Fruit fly (Drosophila melanogaster) whole organism, embryonic: ENCODE results near the gene CG1607.

Experiments
- B-H2 ChIP-seq: fragments of 200-800 bp; sonication (Bioruptor generic); optimal IDR thresholded peaks from 2 replicates; lab custom pipeline; 2018; ENCODE audit warnings: missing biosample characterization, mild to moderate bottlenecking, missing genetic modification characterization
- CG10274 ChIP-seq: fragments of 200-800 bp; sonication (Bioruptor generic); optimal IDR thresholded peaks from 3 replicates; lab custom pipeline; 2017; ENCODE audit warnings: missing biosample characterization, mild to moderate bottlenecking, missing genetic modification characterization
- CG11093 ChIP-seq: fragments of 200-800 bp; sonication (Bioruptor generic); IDR thresholded peaks from 3 replicates; pipeline ENCODE4 v1.3.6; 2022; ENCODE audit warnings: missing biosample characterization, missing genetic modification characterization
- CG12071 ChIP-seq: fragments of 200-800 bp; sonication (Bioruptor generic); optimal IDR thresholded peaks from 3 replicates; lab custom pipeline; 2018; ENCODE audit warnings: missing biosample characterization, mild to moderate bottlenecking, missing genetic modification characterization
- CG13775 ChIP-seq: fragments of 200-800 bp; sonication (Bioruptor generic); optimal IDR thresholded peaks from 3 replicates; lab custom pipeline; 2017; ENCODE audit warnings: missing biosample characterization, mild to moderate bottlenecking, missing genetic modification characterization
- CG17612 ChIP-seq: fragments of 200-800 bp; sonication (Bioruptor generic); IDR thresholded peaks from 2 replicates; pipeline ENCODE4 v1.3.6; 2022; ENCODE audit warnings: missing biosample characterization, missing genetic modification characterization
- CG18476 ChIP-seq: fragments of 200-800 bp; sonication (Bioruptor generic); optimal IDR thresholded peaks from 2 replicates; lab custom pipeline; 2016; ENCODE audit warnings: missing biosample characterization, mild to moderate bottlenecking, missing genetic modification characterization
- CG2875 ChIP-seq: fragments of 200-800 bp; sonication (Bioruptor generic); optimal IDR thresholded peaks from 2 replicates; lab custom pipeline; 2017; ENCODE audit warnings: missing biosample characterization, mild to moderate bottlenecking, missing genetic modification characterization, missing genetic modification reagents
- CG30020 ChIP-seq: fragments of 200-800 bp; optimal IDR thresholded peaks from 2 replicates; lab custom pipeline; 2019; ENCODE audit warnings: missing biosample characterization, mild to moderate bottlenecking, missing genetic modification characterization, moderate library complexity
- CG32767 ChIP-seq: fragments of 200-800 bp; sonication (Bioruptor generic); IDR thresholded peaks from 2 replicates; pipeline ENCODE4 v1.3.6; 2022; ENCODE audit warnings: missing biosample characterization, missing genetic modification characterization
- CG3726 ChIP-seq: fragments of 200-800 bp; sonication (Bioruptor generic); IDR thresholded peaks from 3 replicates; pipeline ENCODE4, ENCODE4 v1.3.6; 2022; ENCODE audit warnings: missing biosample characterization, missing genetic modification characterization
- CG6254 ChIP-seq: fragments of 200-800 bp; sonication (Bioruptor generic); optimal IDR thresholded peaks from 3 replicates; lab custom pipeline; 2017; ENCODE audit warnings: mild to moderate bottlenecking, missing biosample characterization, missing genetic modification reagents, missing genetic modification characterization
- CG7372 ChIP-seq: fragments of 200-800 bp; sonication (Bioruptor generic); IDR thresholded peaks from 2 replicates; pipeline ENCODE4 v1.3.6; 2022; ENCODE audit warnings: missing biosample characterization, missing genetic modification characterization
- CG8765 ChIP-seq: fragments of 200-800 bp; sonication (Bioruptor generic); IDR thresholded peaks from 2 replicates; pipeline ENCODE4 v1.3.6; 2022; ENCODE audit warnings: missing biosample characterization, missing genetic modification characterization
- CHES-1-like ChIP-seq: fragments of 200-800 bp; sonication (Bioruptor generic); optimal IDR thresholded peaks from 2 replicates; lab custom pipeline; 2016; ENCODE audit warnings: missing biosample characterization, missing genetic modification characterization
- Camta ChIP-seq: fragments of 200-800 bp; sonication (Bioruptor generic); optimal IDR thresholded peaks from 2 replicates; lab custom pipeline; 2016; ENCODE audit warnings: missing biosample characterization, missing genetic modification characterization
- HLH3B ChIP-seq: fragments of 200-800 bp; sonication (Bioruptor generic); IDR thresholded peaks from 2 replicates; pipeline ENCODE4 v1.3.6; 2022; ENCODE audit warnings: missing biosample characterization, missing genetic modification characterization
- HLHmδ ChIP-seq: fragments of 200-800 bp; sonication (Bioruptor generic); optimal IDR thresholded peaks from 2 replicates; lab custom pipeline; 2018; ENCODE audit warnings: missing biosample characterization, mild to moderate bottlenecking, missing genetic modification characterization, moderate library complexity
- Hey ChIP-seq: fragments of 200-800 bp; sonication (Bioruptor generic); optimal IDR thresholded peaks from 3 replicates; lab custom pipeline; 2018; ENCODE audit warnings: missing biosample characterization, mild to moderate bottlenecking, missing genetic modification characterization
- HmgZ ChIP-seq: fragments of 200-800 bp; sonication (Bioruptor generic); optimal IDR thresholded peaks from 2 replicates; lab custom pipeline; 2018; ENCODE audit warnings: missing biosample characterization, mild to moderate bottlenecking, missing genetic modification characterization
- Hmr ChIP-seq: fragments of 200-800 bp; sonication (Bioruptor generic); optimal IDR thresholded peaks from 3 replicates; lab custom pipeline; 2017; ENCODE audit warnings: mild to moderate bottlenecking, missing biosample characterization, missing genetic modification reagents, missing genetic modification characterization
- Hr78 ChIP-seq, 2 experiments: fragments of 200-800 bp in 1 of 2; fragments of >200 bp in 1 of 2; sonication (Bioruptor generic) in 1 of 2; optimal IDR thresholded peaks; 2 replicates each; lab custom pipeline; 2017 to 2019; ENCODE audit warnings: missing biosample characterization in 2 of 2, missing genetic modification characterization in 2 of 2, mild to moderate bottlenecking in 1 of 2, moderate library complexity in 1 of 2
- Hsf ChIP-seq: fragments of 200-800 bp; sonication (Bioruptor generic); optimal IDR thresholded peaks from 3 replicates; lab custom pipeline; 2016; ENCODE audit warnings: missing biosample characterization, missing genetic modification characterization
- Lhr ChIP-seq: fragments of 200-800 bp; sonication (Bioruptor generic); optimal IDR thresholded peaks from 3 replicates; lab custom pipeline; 2017; ENCODE audit warnings: mild to moderate bottlenecking, missing biosample characterization, missing genetic modification reagents, missing genetic modification characterization
- Lim3 ChIP-seq: fragments of 200-800 bp; sonication (Bioruptor generic); IDR thresholded peaks from 2 replicates; pipeline ENCODE4 v1.3.6; 2022; ENCODE audit warnings: missing biosample characterization, missing genetic modification characterization
- Meics ChIP-seq: fragments of 200-800 bp; sonication (Bioruptor generic); optimal IDR thresholded peaks from 2 replicates; lab custom pipeline; 2017; ENCODE audit warnings: missing biosample characterization, mild to moderate bottlenecking, missing genetic modification characterization
- Neu2 ChIP-seq: fragments of 200-800 bp; sonication (Bioruptor generic); optimal IDR thresholded peaks from 3 replicates; lab custom pipeline; 2016; ENCODE audit warnings: missing biosample characterization, missing genetic modification characterization, borderline replicate concordance
- Pdp1 ChIP-seq, 2 experiments: fragments of 200-800 bp; sonication (Bioruptor generic); optimal IDR thresholded peaks; 3 replicates each; lab custom pipeline; 2016; ENCODE audit warnings: missing biosample characterization in 2 of 2, missing genetic modification characterization in 2 of 2, mild to moderate bottlenecking in 1 of 2, moderate library complexity in 1 of 2
- Rx ChIP-seq: fragments of 200-800 bp; sonication (Bioruptor generic); IDR thresholded peaks from 2 replicates; pipeline ENCODE4 v1.3.6; 2022; ENCODE audit warnings: missing biosample characterization, missing genetic modification characterization
- Scr ChIP-seq: fragments of 200-800 bp; sonication (Bioruptor generic); IDR thresholded peaks from 2 replicates; pipeline ENCODE4 v1.3.6; 2022; ENCODE audit warnings: missing biosample characterization, missing genetic modification characterization; ENCODE audit not compliant: partially characterized antibody
- Ssrp ChIP-seq: fragments of 200-800 bp; sonication (Bioruptor generic); optimal IDR thresholded peaks from 2 replicates; lab custom pipeline; 2018; ENCODE audit warnings: missing biosample characterization, mild to moderate bottlenecking, missing genetic modification characterization, moderate library complexity
- Trl ChIP-seq, 3 experiments: fragments of >200 bp in 2 of 3; fragments of 200-800 bp in 1 of 3; sonication (Bioruptor generic) in 1 of 3; optimal IDR thresholded peaks; 2 replicates in 1 of 3; 3 replicates in 2 of 3; lab custom pipeline; 2016 to 2017; ENCODE audit warnings: missing biosample characterization in 1 of 3, missing genetic modification characterization in 1 of 3
- bcd ChIP-seq: fragments of 200-800 bp; sonication (Bioruptor generic); optimal IDR thresholded peaks from 2 replicates; lab custom pipeline; 2017; ENCODE audit warnings: missing biosample characterization, mild to moderate bottlenecking, missing genetic modification characterization
- chinmo ChIP-seq: fragments of 200-800 bp; sonication (Bioruptor generic); IDR thresholded peaks from 4 replicates; pipeline ENCODE4 v1.3.6; 2022; ENCODE audit warnings: missing biosample characterization, missing genetic modification characterization; ENCODE audit not compliant: partially characterized antibody
- fru ChIP-seq: fragments of >200 bp; optimal IDR thresholded peaks from 2 replicates; lab custom pipeline; 2017
- grau ChIP-seq: fragments of 200-800 bp; optimal IDR thresholded peaks from 3 replicates; lab custom pipeline; 2019; ENCODE audit warnings: missing biosample characterization, mild to moderate bottlenecking, missing genetic modification characterization, moderate library complexity
- grn ChIP-seq: fragments of 200-800 bp; sonication (Bioruptor generic); optimal IDR thresholded peaks from 3 replicates; lab custom pipeline; 2017; ENCODE audit warnings: missing biosample characterization, missing genetic modification characterization
- gsb-n ChIP-seq: fragments of 200-800 bp; sonication (Bioruptor generic); optimal IDR thresholded peaks from 3 replicates; lab custom pipeline; 2018; ENCODE audit warnings: missing biosample characterization, mild to moderate bottlenecking, missing genetic modification characterization
- hth ChIP-seq: fragments of >200 bp; optimal IDR thresholded peaks from 2 replicates; lab custom pipeline; 2017; ENCODE audit warnings: inconsistent platforms
- ind ChIP-seq: fragments of 200-800 bp; sonication (Bioruptor generic); optimal IDR thresholded peaks from 3 replicates; lab custom pipeline; 2016; ENCODE audit warnings: missing biosample characterization, missing genetic modification characterization
- lbe ChIP-seq: fragments of 200-800 bp; sonication (Bioruptor generic); optimal IDR thresholded peaks from 2 replicates; lab custom pipeline; 2016; ENCODE audit warnings: missing biosample characterization, mild to moderate bottlenecking, missing genetic modification characterization
- mam ChIP-seq: fragments of 200-800 bp; sonication (Bioruptor generic); optimal IDR thresholded peaks from 3 replicates; lab custom pipeline; 2016; ENCODE audit warnings: missing biosample characterization, missing genetic modification characterization
- prd ChIP-seq, 3 experiments: fragments of >200 bp in 2 of 3; fragments of 200-800 bp in 1 of 3; sonication (Bioruptor generic) in 1 of 3; optimal IDR thresholded peaks in 2 of 3; IDR thresholded peaks in 1 of 3; 2 replicates in 2 of 3; 3 replicates in 1 of 3; pipeline versions ENCODE4 v1.3.6 to Lab custom; 2017 to 2022; ENCODE audit warnings: missing biosample characterization in 1 of 3, missing genetic modification characterization in 1 of 3
- psq ChIP-seq: fragments of 200-800 bp; sonication (Bioruptor generic); optimal IDR thresholded peaks from 2 replicates; lab custom pipeline; 2017; ENCODE audit warnings: missing biosample characterization, missing genetic modification characterization
- rib ChIP-seq: fragments of 200-800 bp; sonication (Bioruptor generic); IDR thresholded peaks from 2 replicates; pipeline ENCODE4 v1.3.6; 2022; ENCODE audit warnings: missing biosample characterization, missing genetic modification characterization
- trh ChIP-seq: fragments of 200-800 bp; sonication (Bioruptor generic); optimal IDR thresholded peaks from 2 replicates; lab custom pipeline; 2016; ENCODE audit warnings: missing biosample characterization, missing genetic modification characterization
- unpg ChIP-seq: fragments of 200-800 bp; sonication (Bioruptor generic); optimal IDR thresholded peaks from 3 replicates; lab custom pipeline; 2018; ENCODE audit warnings: missing biosample characterization, mild to moderate bottlenecking, missing genetic modification characterization, moderate library complexity
- vvl ChIP-seq: fragments of 200-800 bp; sonication (Bioruptor generic); IDR thresholded peaks from 2 replicates; pipeline ENCODE4 v1.3.6; 2022; ENCODE audit warnings: missing biosample characterization, missing genetic modification characterization
- zf30C ChIP-seq: fragments of 200-800 bp; sonication (Bioruptor generic); optimal IDR thresholded peaks from 3 replicates; lab custom pipeline; 2018; ENCODE audit warnings: missing biosample characterization, mild to moderate bottlenecking, missing genetic modification characterization

Gene CG1607

dm6 chr3R:31381216-31381688, 657 bp upstream of the CG1607 start (continued):
- TF ChIP-seq mam (GFP tag; lab: Kevin White, UChicago) (peak; percentile 62), Scr (peak; percentile 18; the same call in 1 of the 2 replicates), Hey (tag; lab: Kevin White, UChicago) (no peak), CG13775 (GFP tag; lab: Kevin White, UChicago) (peak; percentile 48), psq (GFP tag; lab: Kevin White, UChicago) (no peak), Lhr (GFP tag; lab: Kevin White, UChicago) (peak; percentile 58), CHES-1-like (GFP tag; lab: Kevin White, UChicago) (peak; percentile 60), vvl (GFP tag; lab: Robert Waterston, UW) (peak; percentile 56; the same call in 1 of the 2 replicates), CG11093 (GFP tag; lab: Robert Waterston, UW) (no peak), Hr78 (GFP tag; optimal IDR thresholded peaks at IDR 0.05; lab: Kevin White, UChicago) (no peak), CG18476 (GFP tag; lab: Kevin White, UChicago) (peak; percentile 2), HmgZ (peak; percentile 68), HLHmδ (no peak), trh (no peak), hth (lab: Kevin White, UChicago) (no peak), ind (GFP tag; lab: Kevin White, UChicago) (peak; percentile 2), Neu2 (GFP tag; lab: Kevin White, UChicago) (no peak), CG8765 (GFP tag; lab: Robert Waterston, UW) (0 out of 2 replicates have a peak, but pooled peaks have one; percentile 9), Rx (GFP tag; lab: Robert Waterston, UW) (peak; percentile 36; the same call in 1 of the 2 replicates), grau (tag; lab: Kevin White, UChicago) (peak; percentile 69), CG32767 (GFP tag; lab: Robert Waterston, UW) (no peak; the same call in 1 of the 2 replicates), CG3726 (GFP tag; lab: Robert Waterston, UW) (no peak), Hmr (GFP tag; lab: Kevin White, UChicago) (peak; percentile 85), prd (optimal IDR thresholded peaks at IDR 0.05; lab: Kevin White, UChicago) (no peak), prd (GFP tag; IDR thresholded peaks at IDR 0.05; lab: Robert Waterston, UW) (peak; percentile 54), Trl (optimal IDR thresholded peaks at IDR 0.05; lab: Kevin White, UChicago) (no peak), Trl (GFP tag; optimal IDR thresholded peaks at IDR 0.05; lab: Kevin White, UChicago) (peak; percentile 54), unpg (GFP tag; lab: Kevin White, UChicago) (peak; percentile 75), grn (GFP tag; lab: Kevin White, UChicago) (no peak), rib (GFP tag; lab: Robert Waterston, UW) (0 out of 2 replicates have a peak, but pooled peaks have one; percentile 25), Meics (GFP tag; lab: Kevin White, UChicago) (peak; percentile 24), CG10274 (GFP tag; lab: Kevin White, UChicago) (no peak), fru (lab: Kevin White, UChicago) (no peak), B-H2 (GFP tag; lab: Kevin White, UChicago) (peak; percentile 43), CG30020 (tag; lab: Kevin White, UChicago) (no peak), bcd (GFP tag; lab: Kevin White, UChicago) (peak; percentile 54), HLH3B (GFP tag; lab: Robert Waterston, UW) (0 out of 2 replicates have a peak, but pooled peaks have one; percentile 19), Camta (GFP tag; lab: Kevin White, UChicago) (no peak), lbe (no peak), CG6254 (no peak), CG2875 (GFP tag; lab: Kevin White, UChicago) (peak; percentile 21), Ssrp (peak; percentile 19), Hsf (GFP tag; lab: Kevin White, UChicago) (peak; percentile 16), CG7372 (GFP tag; lab: Robert Waterston, UW) (no peak), Pdp1 (GFP tag; optimal IDR thresholded peaks at IDR 0.05; lab: Kevin White, UChicago) (peak in 1 of 2 experiments; percentile 37), Lim3 (GFP tag; lab: Robert Waterston, UW) (no peak), gsb-n (tag; lab: Kevin White, UChicago) (no peak), zf30C (no peak), chinmo (GFP tag; lab: Robert Waterston, UW) (no peak), CG12071 (no peak), CG17612 (no peak)
